Fruit fly (Drosophila melanogaster): ENCODE measurements around the gene dtn.

dm6 chrX:6193183-6193810 is 32.1 kb upstream of the dtn start:
- TF ChIP-seq psq (optimal IDR thresholded peaks at IDR 0.05) (no peak), EcR (GFP tag; optimal IDR thresholded peaks at IDR 0.05) (no peak), usp (GFP tag; optimal IDR thresholded peaks at IDR 0.05) (no peak), CG8478 (optimal IDR thresholded peaks at IDR 0.05) (no peak)
